Worm (Caenorhabditis elegans): Measurements from ENCODE around the gene csq-1.

Gene csq-1

ce11 chrX:14701490-14701889 is 16.8 kb downstream of the csq-1 start, which contains the start of gene F40E10.5:
Gene F40E10.5 (plus strand): TSS chrX:14701790.
- TF ChIP-seq ama-1 (optimal IDR thresholded peaks at IDR 0.05) (no peak), fos-1 (tag; optimal IDR thresholded peaks at IDR 0.05) (no peak)

ce11 chrX:14704933-14705332 is 20.3 kb downstream of the csq-1 start:
- no peak for TF ChIP-seq sma-9 (GFP tag; optimal IDR thresholded peaks at IDR 0.05)
- TF ChIP-seq sma-9 (tag; optimal IDR thresholded peaks at IDR 0.05) = no peak
- TF ChIP-seq nhr-10 (tag; optimal IDR thresholded peaks at IDR 0.05) = no peak
- peak; percentile 31 for TF ChIP-seq snpc-4 (tag; optimal IDR thresholded peaks at IDR 0.05)

- TF ChIP-seq fos-1 (tag; optimal IDR thresholded peaks at IDR 0.05) = peak; percentile 89
- TF ChIP-seq sma-3 (GFP tag; optimal IDR thresholded peaks at IDR 0.05) = peak; percentile 1
- no peak for TF ChIP-seq alr-1 (tag; optimal IDR thresholded peaks at IDR 0.05)
- TF ChIP-seq crh-2 (tag; optimal IDR thresholded peaks at IDR 0.05) = peak; percentile 66
- TF ChIP-seq nhr-21 (tag; optimal IDR thresholded peaks at IDR 0.05) = peak; percentile 0
- no peak for TF ChIP-seq ztf-1 (GFP tag; conservative IDR thresholded peaks at IDR 0.05)
- TF ChIP-seq F13H6.1 (tag; optimal IDR thresholded peaks at IDR 0.05) = peak; percentile 7
- TF ChIP-seq C34F6.9 (tag; optimal IDR thresholded peaks at IDR 0.05) = peak; percentile 22
- peak in 1 of 2 experiments; percentile 4 for TF ChIP-seq lsy-2 (tag; optimal IDR thresholded peaks at IDR 0.05)
- peak; percentile 70 for TF ChIP-seq sma-9 (GFP tag; optimal IDR thresholded peaks at IDR 0.05)
- no peak for TF ChIP-seq sma-9 (tag; optimal IDR thresholded peaks at IDR 0.05)
- no peak for TF ChIP-seq elt-3 (tag; optimal IDR thresholded peaks at IDR 0.05)
- TF ChIP-seq nhr-129 (tag; optimal IDR thresholded peaks at IDR 0.05) = peak; percentile 29
Observed at ce11 chrX:14706698-14707285, 22.1 kb downstream of the csq-1 start, which contains the start of gene tmem-184. Gene tmem-184 (minus strand): TSS chrX:14706861.

ce11 chrX:14708176-14708642 is 23.5 kb downstream of the csq-1 start:
- TF ChIP-seq nhr-77 (tag; optimal IDR thresholded peaks at IDR 0.05) = no peak
- TF ChIP-seq lin-11 (tag; optimal IDR thresholded peaks at IDR 0.05) = peak; percentile 95
- peak; percentile 93 for TF ChIP-seq lin-13 (GFP tag; optimal IDR thresholded peaks at IDR 0.05)
- TF ChIP-seq zag-1 (tag; optimal IDR thresholded peaks at IDR 0.05) = peak; percentile 97
- TF ChIP-seq dmd-4 (tag; optimal IDR thresholded peaks at IDR 0.05) = no peak
- no peak for TF ChIP-seq ztf-11 (tag; optimal IDR thresholded peaks at IDR 0.05)
- TF ChIP-seq sma-9 (GFP tag; optimal IDR thresholded peaks at IDR 0.05) = peak; percentile 93
- TF ChIP-seq sma-9 (tag; optimal IDR thresholded peaks at IDR 0.05) = no peak
- peak; percentile 85 for TF ChIP-seq ztf-4 (tag; optimal IDR thresholded peaks at IDR 0.05)
- TF ChIP-seq sma-3 (GFP tag; optimal IDR thresholded peaks at IDR 0.05) = peak; percentile 90
- peak; percentile 68 for TF ChIP-seq blmp-1 (tag; optimal IDR thresholded peaks at IDR 0.05; ENCODE audit: insufficient read depth)
- TF ChIP-seq mab-5 (tag; optimal IDR thresholded peaks at IDR 0.05) = peak; percentile 92
- peak; percentile 96 for TF ChIP-seq Y55F3AM.14 (GFP tag; optimal IDR thresholded peaks at IDR 0.05)
- no peak for TF ChIP-seq nhr-23 (tag; optimal IDR thresholded peaks at IDR 0.05)
- no peak for TF ChIP-seq skn-1 (tag; optimal IDR thresholded peaks at IDR 0.05)
- TF ChIP-seq F13H6.1 (tag; optimal IDR thresholded peaks at IDR 0.05) = peak; percentile 97
- peak; percentile 98 for TF ChIP-seq fos-1 (tag; optimal IDR thresholded peaks at IDR 0.05)
- TF ChIP-seq ztf-1 (GFP tag; conservative IDR thresholded peaks at IDR 0.05) = no peak
- TF ChIP-seq sem-4 (tag; optimal IDR thresholded peaks at IDR 0.05) = peak; percentile 76
- TF ChIP-seq egl-27 (tag; optimal IDR thresholded peaks at IDR 0.05) = peak; percentile 88
- peak; percentile 91 for TF ChIP-seq crh-2 (tag; optimal IDR thresholded peaks at IDR 0.05)
- no peak for TF ChIP-seq aly-2 (tag; optimal IDR thresholded peaks at IDR 0.05)
- TF ChIP-seq nhr-11 (tag; optimal IDR thresholded peaks at IDR 0.05) = no peak
- TF ChIP-seq unc-62 (GFP tag; optimal IDR thresholded peaks at IDR 0.05) = no peak
- no peak for TF ChIP-seq mbf-1 (tag; optimal IDR thresholded peaks at IDR 0.05)
- TF ChIP-seq R02D3.7 (tag; optimal IDR thresholded peaks at IDR 0.05) = peak; percentile 9
- TF ChIP-seq nhr-237 (tag; optimal IDR thresholded peaks at IDR 0.05) = no peak
- peak; percentile 61 for TF ChIP-seq gmeb-1 (tag; optimal IDR thresholded peaks at IDR 0.05)
- peak; percentile 53 for TF ChIP-seq nhr-10 (tag; optimal IDR thresholded peaks at IDR 0.05)
- TF ChIP-seq C34F6.9 (tag; optimal IDR thresholded peaks at IDR 0.05) = peak; percentile 97
- TF ChIP-seq nhr-6 (tag; optimal IDR thresholded peaks at IDR 0.05) = peak; percentile 79
- TF ChIP-seq ama-1 (optimal IDR thresholded peaks at IDR 0.05) = no peak
- no peak for TF ChIP-seq ZK546.5 (tag; optimal IDR thresholded peaks at IDR 0.05)
- peak; percentile 94 for TF ChIP-seq nhr-129 (tag; optimal IDR thresholded peaks at IDR 0.05)
- TF ChIP-seq elt-1 (tag; optimal IDR thresholded peaks at IDR 0.05) = no peak
- TF ChIP-seq nhr-21 (tag; optimal IDR thresholded peaks at IDR 0.05) = peak; percentile 89
- TF ChIP-seq mdl-1 (tag; optimal IDR thresholded peaks at IDR 0.05) = peak; percentile 43 to 91
- TF ChIP-seq lin-39 (tag; optimal IDR thresholded peaks at IDR 0.05) = no peak
- no peak for TF ChIP-seq nhr-12 (tag; optimal IDR thresholded peaks at IDR 0.05)
- TF ChIP-seq ceh-16 (tag; optimal IDR thresholded peaks at IDR 0.05) = peak; percentile 94
- peak; percentile 76 to 84 for TF ChIP-seq lsy-2 (tag; optimal IDR thresholded peaks at IDR 0.05)
- TF ChIP-seq peb-1 (tag; optimal IDR thresholded peaks at IDR 0.05) = no peak
- no peak for TF ChIP-seq elt-3 (tag; optimal IDR thresholded peaks at IDR 0.05)

All from whole organism, L2 larva.